Fruit fly (Drosophila melanogaster): Measurements from ENCODE around the gene CG33189.

Gene CG33189

dm6 chr3R:8787538-8788282 is 7.1 kb upstream of the CG33189 start:
- TF ChIP-seq Med (GFP tag) (peak; percentile 49), Blimp-1 (GFP tag; optimal IDR thresholded peaks at IDR 0.05) (peak; percentile 64), Awh (GFP tag; IDR thresholded peaks at IDR 0.05) (0 out of 2 replicates have a peak, but pooled peaks have one; percentile 22), oc (tag; optimal IDR thresholded peaks at IDR 0.05) (peak; percentile 59), dmrt99B (tag; optimal IDR thresholded peaks at IDR 0.05) (peak; percentile 30), nmo (GFP tag; optimal IDR thresholded peaks at IDR 0.05) (peak; percentile 29), CG18262 (tag; optimal IDR thresholded peaks at IDR 0.05) (peak; percentile 25), Dbx (GFP tag; IDR thresholded peaks at IDR 0.05) (no peak), pita (GFP tag; optimal IDR thresholded peaks at IDR 0.05) (no peak), vvl (GFP tag; IDR thresholded peaks at IDR 0.05) (peak; percentile 64; the same call in 1 of the 2 replicates), sens (GFP tag) (peak; percentile 80), bbx (GFP tag; IDR thresholded peaks at IDR 0.05; ENCODE audit: partially characterized antibody) (no peak), CG10147 (GFP tag; optimal IDR thresholded peaks at IDR 0.05) (no peak), MESR4 (GFP tag; optimal IDR thresholded peaks at IDR 0.05) (no peak), CG12942 (GFP tag; optimal IDR thresholded peaks at IDR 0.05) (no peak), CG31441 (GFP tag; IDR thresholded peaks at IDR 0.05) (peak; percentile 52; the same call in 1 of the 2 replicates), CG14667 (GFP tag; IDR thresholded peaks at IDR 0.05) (no peak), B-H1 (GFP tag; IDR thresholded peaks at IDR 0.05) (no peak), Pdp1 (GFP tag; optimal IDR thresholded peaks at IDR 0.05) (peak in 1 of 2 experiments; percentile 58), CG11504 (tag; optimal IDR thresholded peaks at IDR 0.05) (peak; percentile 57), kni (GFP tag; optimal IDR thresholded peaks at IDR 0.05) (peak; percentile 1), CG17829 (tag; optimal IDR thresholded peaks at IDR 0.05) (peak; percentile 5), CG7357 (GFP tag; IDR thresholded peaks at IDR 0.05) (no peak), Asciz (GFP tag; optimal IDR thresholded peaks at IDR 0.05) (peak; percentile 9), CG6175 (GFP tag; IDR thresholded peaks at IDR 0.05) (0 out of 3 replicates have a peak, but pooled peaks have one; percentile 7), trem (tag; optimal IDR thresholded peaks at IDR 0.05) (no peak), CG12219 (GFP tag; optimal IDR thresholded peaks at IDR 0.05) (no peak), CG10979 (tag; optimal IDR thresholded peaks at IDR 0.05) (peak; percentile 44), fd96Cb (tag; optimal IDR thresholded peaks at IDR 0.05) (peak; percentile 23), CG17912 (GFP tag; optimal IDR thresholded peaks at IDR 0.05) (no peak), CG2875 (GFP tag; optimal IDR thresholded peaks at IDR 0.05) (no peak)

dm6 chr3R:8785451-8785850 is 4.9 kb upstream of the CG33189 start:
- 0 out of 4 replicates have a peak, but pooled peaks have one; percentile 33 for TF ChIP-seq chinmo (GFP tag; IDR thresholded peaks at IDR 0.05; ENCODE audit: partially characterized antibody)
- no peak for TF ChIP-seq CG10267 (tag; optimal IDR thresholded peaks at IDR 0.05)
- TF ChIP-seq lilli (GFP tag; optimal IDR thresholded peaks at IDR 0.05) = no peak
- TF ChIP-seq CG6813 (GFP tag; optimal IDR thresholded peaks at IDR 0.05) = no peak
- TF ChIP-seq ssp (GFP tag; IDR thresholded peaks at IDR 0.05) = no peak
- TF ChIP-seq z (GFP tag; IDR thresholded peaks at IDR 0.05) = peak; percentile 95
- TF ChIP-seq CG11723 (GFP tag; optimal IDR thresholded peaks at IDR 0.05) = no peak
- TF ChIP-seq Hr39 (optimal IDR thresholded peaks at IDR 0.05) = no peak
- no peak for TF ChIP-seq CG2202 (tag; optimal IDR thresholded peaks at IDR 0.05)
- no peak for TF ChIP-seq Sry-δ (GFP tag; optimal IDR thresholded peaks at IDR 0.05)
- TF ChIP-seq CG15269 (tag; optimal IDR thresholded peaks at IDR 0.05) = no peak
- TF ChIP-seq jigr1 (GFP tag; IDR thresholded peaks at IDR 0.05) = no peak
- no peak for TF ChIP-seq Trl (optimal IDR thresholded peaks at IDR 0.05)
- TF ChIP-seq Trl (GFP tag; optimal IDR thresholded peaks at IDR 0.05) = no peak
- 0 out of 3 replicates have a peak, but pooled peaks have one; percentile 19 for TF ChIP-seq zen2 (GFP tag; IDR thresholded peaks at IDR 0.05; ENCODE audit: partially characterized antibody)
- TF ChIP-seq CG7556 (GFP tag; optimal IDR thresholded peaks at IDR 0.05) = no peak

All from whole organism, embryonic.